Fruit fly (Drosophila melanogaster) whole organism, embryonic: ENCODE results near the gene Stim.

Experiments
- BtbVII ChIP-seq: fragments of 200-800 bp; sonication (Bioruptor generic); optimal IDR thresholded peaks from 3 replicates; lab custom pipeline; 2017; ENCODE audit warnings: missing biosample characterization, mild to moderate bottlenecking, missing genetic modification characterization
- CG10147 ChIP-seq: fragments of 200-800 bp; sonication (Bioruptor generic); optimal IDR thresholded peaks from 2 replicates; lab custom pipeline; 2019; ENCODE audit warnings: missing biosample characterization, mild to moderate bottlenecking, missing genetic modification characterization, moderate library complexity
- CG10267 ChIP-seq: fragments of 200-800 bp; sonication (Bioruptor generic); optimal IDR thresholded peaks from 2 replicates; lab custom pipeline; 2018; ENCODE audit warnings: missing biosample characterization, mild to moderate bottlenecking, missing genetic modification characterization, moderate library complexity
- CG1233 ChIP-seq: fragments of 200-800 bp; sonication (Bioruptor generic); optimal IDR thresholded peaks from 4 replicates; lab custom pipeline; 2018; ENCODE audit warnings: missing biosample characterization, mild to moderate bottlenecking, missing genetic modification characterization
- CG12659 ChIP-seq: fragments of 200-800 bp; sonication (Bioruptor generic); optimal IDR thresholded peaks from 3 replicates; lab custom pipeline; 2017; ENCODE audit warnings: mild to moderate bottlenecking, missing biosample characterization, missing genetic modification reagents, missing genetic modification characterization
- CG13894 ChIP-seq: fragments of 200-800 bp; sonication (Bioruptor generic); optimal IDR thresholded peaks from 3 replicates; lab custom pipeline; 2018; ENCODE audit warnings: missing biosample characterization, mild to moderate bottlenecking, missing genetic modification characterization, moderate library complexity
- CG14710 ChIP-seq: fragments of 200-800 bp; sonication (Bioruptor generic); optimal IDR thresholded peaks from 3 replicates; lab custom pipeline; 2019; ENCODE audit warnings: missing biosample characterization, mild to moderate bottlenecking, missing genetic modification characterization, moderate library complexity
- CG1647 ChIP-seq: fragments of 200-800 bp; sonication (Bioruptor generic); optimal IDR thresholded peaks from 3 replicates; lab custom pipeline; 2016; ENCODE audit warnings: missing biosample characterization, missing genetic modification characterization
- CG16813 ChIP-seq: fragments of 200-800 bp; sonication (Bioruptor generic); IDR thresholded peaks from 3 replicates; pipeline ENCODE4 v1.3.6; 2022; ENCODE audit warnings: missing biosample characterization, missing genetic modification characterization; ENCODE audit not compliant: partially characterized antibody
- CG17186 ChIP-seq: fragments of 200-800 bp; sonication (Bioruptor generic); optimal IDR thresholded peaks from 3 replicates; lab custom pipeline; 2017; ENCODE audit warnings: missing biosample characterization, missing genetic modification reagents, missing genetic modification characterization
- CG17802 ChIP-seq: fragments of 200-800 bp; sonication (Bioruptor generic); optimal IDR thresholded peaks from 2 replicates; lab custom pipeline; 2018; ENCODE audit warnings: missing biosample characterization, mild to moderate bottlenecking, missing genetic modification characterization, moderate library complexity
- CG18262 ChIP-seq: fragments of 200-800 bp; optimal IDR thresholded peaks from 3 replicates; lab custom pipeline; 2019; ENCODE audit warnings: missing biosample characterization, mild to moderate bottlenecking, missing genetic modification characterization, moderate library complexity
- CG2120 ChIP-seq: fragments of 200-800 bp; sonication (Bioruptor generic); optimal IDR thresholded peaks from 3 replicates; lab custom pipeline; 2016; ENCODE audit warnings: missing biosample characterization, missing genetic modification characterization
- CG2199 ChIP-seq: fragments of 200-800 bp; sonication (Bioruptor generic); IDR thresholded peaks from 3 replicates; pipeline ENCODE4 v1.3.6; 2022; ENCODE audit warnings: missing biosample characterization, missing genetic modification characterization
- CG3065 ChIP-seq: fragments of 200-800 bp; sonication (Bioruptor generic); optimal IDR thresholded peaks from 2 replicates; lab custom pipeline; 2016; ENCODE audit warnings: missing biosample characterization, missing genetic modification characterization
- CG3163 ChIP-seq: fragments of 200-800 bp; sonication (Bioruptor generic); optimal IDR thresholded peaks from 3 replicates; lab custom pipeline; 2016; ENCODE audit warnings: missing biosample characterization, missing genetic modification characterization
- CG33213 ChIP-seq: fragments of 200-800 bp; sonication (Bioruptor generic); optimal IDR thresholded peaks from 3 replicates; lab custom pipeline; 2016; ENCODE audit warnings: missing biosample characterization, missing genetic modification characterization
- CG4854 ChIP-seq: fragments of 200-800 bp; sonication (Bioruptor generic); optimal IDR thresholded peaks from 2 replicates; lab custom pipeline; 2016; ENCODE audit warnings: missing biosample characterization, missing genetic modification characterization, inconsistent platforms
- Dp ChIP-seq: fragments of 200-800 bp; sonication (Bioruptor generic); optimal IDR thresholded peaks from 2 replicates; lab custom pipeline; 2018; ENCODE audit warnings: missing biosample characterization, mild to moderate bottlenecking, missing genetic modification characterization, moderate library complexity
- HLH4C ChIP-seq: fragments of 200-800 bp; sonication (Bioruptor generic); IDR thresholded peaks from 3 replicates; pipeline ENCODE4 v1.3.6; 2022; ENCODE audit warnings: missing biosample characterization, missing genetic modification characterization; ENCODE audit not compliant: partially characterized antibody
- HLH54F ChIP-seq: fragments of 200-800 bp; sonication (Bioruptor generic); optimal IDR thresholded peaks from 3 replicates; lab custom pipeline; 2016; ENCODE audit warnings: missing biosample characterization, missing genetic modification characterization
- HmgD ChIP-seq: fragments of 200-800 bp; sonication (Bioruptor generic); optimal IDR thresholded peaks from 3 replicates; lab custom pipeline; 2016; ENCODE audit warnings: missing biosample characterization, missing genetic modification characterization
- MBD-R2 ChIP-seq: fragments of 200-800 bp; sonication (Bioruptor generic); IDR thresholded peaks from 2 replicates; pipeline ENCODE4 v1.3.6; 2022; ENCODE audit warnings: missing biosample characterization, missing genetic modification characterization
- Opbp ChIP-seq: fragments of 200-800 bp; sonication (Bioruptor generic); IDR thresholded peaks from 3 replicates; pipeline ENCODE4 v1.3.6; 2022; ENCODE audit warnings: missing biosample characterization, missing genetic modification characterization; ENCODE audit not compliant: partially characterized antibody
- Ptx1 ChIP-seq: fragments of 200-800 bp; sonication (Bioruptor generic); IDR thresholded peaks from 2 replicates; pipeline ENCODE4 v1.3.6; 2022; ENCODE audit warnings: missing biosample characterization, missing genetic modification characterization
- Tbp ChIP-seq: fragments of >200 bp; optimal IDR thresholded peaks from 2 replicates; lab custom pipeline; 2018; ENCODE audit warnings: missing biosample characterization, missing genetic modification characterization
- bbx ChIP-seq: fragments of 200-800 bp; sonication (Bioruptor generic); IDR thresholded peaks from 2 replicates; pipeline ENCODE4 v1.3.6; 2022; ENCODE audit warnings: missing biosample characterization, missing genetic modification characterization; ENCODE audit not compliant: partially characterized antibody
- ftz-f1 ChIP-seq: fragments of 200-800 bp; sonication (Bioruptor generic); optimal IDR thresholded peaks from 2 replicates; lab custom pipeline; 2016; ENCODE audit warnings: missing biosample characterization, missing genetic modification characterization
- hb ChIP-seq: fragments of 200-800 bp; sonication (Bioruptor generic); IDR thresholded peaks from 3 replicates; pipeline ENCODE4 v1.3.6; 2022; ENCODE audit warnings: missing biosample characterization, missing genetic modification characterization; ENCODE audit not compliant: partially characterized antibody
- inv ChIP-seq: fragments of 200-800 bp; sonication (Bioruptor generic); IDR thresholded peaks from 2 replicates; pipeline ENCODE4 v1.3.6; 2022; ENCODE audit warnings: missing biosample characterization, missing genetic modification characterization; ENCODE audit not compliant: partially characterized antibody
- jumu ChIP-seq: fragments of 200-800 bp; sonication (Bioruptor generic); optimal IDR thresholded peaks from 3 replicates; lab custom pipeline; 2016; ENCODE audit warnings: missing biosample characterization, missing genetic modification characterization
- pzg ChIP-seq: fragments of 200-800 bp; sonication (Bioruptor generic); optimal IDR thresholded peaks from 3 replicates; lab custom pipeline; 2018; ENCODE audit warnings: missing biosample characterization, mild to moderate bottlenecking, missing genetic modification characterization, moderate library complexity
- sc ChIP-seq, 3 experiments: fragments of >200 bp in 2 of 3; fragments of 200-800 bp in 1 of 3; sonication (Bioruptor generic) in 1 of 3; optimal IDR thresholded peaks; 2 replicates in 2 of 3; 3 replicates in 1 of 3; lab custom pipeline; 2017; ENCODE audit warnings: mild to moderate bottlenecking in 1 of 3, missing biosample characterization in 1 of 3, missing genetic modification characterization in 1 of 3, missing genetic modification reagents in 1 of 3
- sna ChIP-seq: fragments of 200-800 bp; sonication (Bioruptor generic); IDR thresholded peaks from 2 replicates; pipeline ENCODE4 v1.3.6; 2022; ENCODE audit warnings: missing biosample characterization, missing genetic modification characterization; ENCODE audit not compliant: partially characterized antibody
- sob ChIP-seq: fragments of 200-800 bp; sonication (Bioruptor generic); IDR thresholded peaks from 2 replicates; pipeline ENCODE4 v1.3.6; 2022; ENCODE audit warnings: missing biosample characterization, missing genetic modification characterization
- ssp ChIP-seq: fragments of 200-800 bp; sonication (Bioruptor generic); IDR thresholded peaks from 2 replicates; pipeline ENCODE4 v1.3.6; 2022; ENCODE audit warnings: missing biosample characterization, missing genetic modification characterization
- wek ChIP-seq: fragments of 200-800 bp; sonication (Bioruptor generic); optimal IDR thresholded peaks from 3 replicates; lab custom pipeline; 2018; ENCODE audit warnings: missing biosample characterization, mild to moderate bottlenecking, missing genetic modification characterization, moderate library complexity
- zf30C ChIP-seq: fragments of 200-800 bp; sonication (Bioruptor generic); optimal IDR thresholded peaks from 3 replicates; lab custom pipeline; 2018; ENCODE audit warnings: missing biosample characterization, mild to moderate bottlenecking, missing genetic modification characterization
- zfh2 ChIP-seq: fragments of 200-800 bp; sonication (Bioruptor generic); optimal IDR thresholded peaks from 2 replicates; lab custom pipeline; 2016; ENCODE audit warnings: missing biosample characterization, missing genetic modification characterization

Stim gene

DNA sequence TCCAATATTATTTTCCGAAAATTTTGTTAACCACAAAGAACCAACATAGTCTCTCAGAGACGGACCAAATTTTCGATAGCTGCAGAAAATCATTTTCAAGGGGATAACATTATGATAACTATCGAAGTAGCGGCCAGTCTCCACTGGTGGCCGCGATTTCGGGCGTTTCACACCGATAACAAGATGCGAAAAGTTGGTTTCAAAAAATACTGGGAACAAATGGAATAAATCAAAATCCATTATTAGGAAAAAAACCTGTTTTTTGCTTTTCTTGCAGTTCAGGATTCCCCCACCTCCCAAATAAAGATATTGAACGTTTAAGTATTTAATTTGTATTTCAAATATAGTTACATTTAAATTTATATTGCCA lies 53.0 kb downstream of the Stim start, which contains the start of gene tay (continued):
- peak; percentile 34; the same call in 1 of the 2 replicates for TF ChIP-seq sna
- peak; percentile 81 for TF ChIP-seq bbx (GFP tag; lab: Robert Waterston, UW)
- TF ChIP-seq CG12659 (GFP tag; lab: Kevin White, UChicago) = peak; percentile 74
- no peak for TF ChIP-seq Tbp (GFP tag; lab: Kevin White, UChicago)
- TF ChIP-seq CG18262 (tag; lab: Kevin White, UChicago) = no peak
- TF ChIP-seq hb = peak; percentile 42; the same call in 1 of the 3 replicates
- peak; percentile 55; the same call in 2 of the 3 replicates for TF ChIP-seq CG2199 (GFP tag; lab: Robert Waterston, UW)
- peak; percentile 38 for TF ChIP-seq zf30C (GFP tag; lab: Kevin White, UChicago)
- peak; percentile 20 for TF ChIP-seq CG17186 (GFP tag; lab: Kevin White, UChicago)
- peak; percentile 58 for TF ChIP-seq CG13894 (tag; lab: Kevin White, UChicago)
- TF ChIP-seq CG16813 (GFP tag; lab: Robert Waterston, UW) = peak; percentile 80
- TF ChIP-seq pzg (GFP tag; lab: Kevin White, UChicago) = peak; percentile 84
- TF ChIP-seq Opbp (GFP tag; lab: Robert Waterston, UW) = peak; percentile 79
- TF ChIP-seq CG10147 (GFP tag; lab: Kevin White, UChicago) = no peak
- peak; percentile 74 for TF ChIP-seq HLH4C
- TF ChIP-seq ftz-f1 (GFP tag; lab: Kevin White, UChicago) = peak; percentile 56
- peak; percentile 19 for TF ChIP-seq CG10267 (tag; lab: Kevin White, UChicago)
- 0 out of 2 replicates have a peak, but pooled peaks have one; percentile 8 for TF ChIP-seq MBD-R2
- TF ChIP-seq Dp (GFP tag; lab: Kevin White, UChicago) = peak; percentile 6
- no peak for TF ChIP-seq sc (optimal IDR thresholded peaks at IDR 0.05; lab: Kevin White, UChicago)
- no peak for TF ChIP-seq sc (GFP tag; optimal IDR thresholded peaks at IDR 0.05; lab: Kevin White, UChicago)
- TF ChIP-seq wek (GFP tag; lab: Kevin White, UChicago) = no peak
- no peak for TF ChIP-seq CG3163 (GFP tag; lab: Kevin White, UChicago)
- peak; percentile 9 for TF ChIP-seq CG2120
- no peak for TF ChIP-seq CG1233 (GFP tag; lab: Kevin White, UChicago)
- peak; percentile 95 for TF ChIP-seq ssp (GFP tag; lab: Robert Waterston, UW)
- no peak for TF ChIP-seq CG3065 (GFP tag; lab: Kevin White, UChicago)
- no peak for TF ChIP-seq CG1647 (GFP tag; lab: Kevin White, UChicago)
- TF ChIP-seq CG33213 (GFP tag; lab: Kevin White, UChicago) = peak; percentile 28
- TF ChIP-seq CG14710 (tag; lab: Kevin White, UChicago) = peak; percentile 21
- no peak for TF ChIP-seq Ptx1 (GFP tag; lab: Robert Waterston, UW)
- TF ChIP-seq inv (GFP tag; lab: Robert Waterston, UW) = peak; percentile 57; the same call in 1 of the 2 replicates
- TF ChIP-seq HLH54F (GFP tag; lab: Kevin White, UChicago) = no peak
- TF ChIP-seq CG4854 (GFP tag; lab: Kevin White, UChicago) = no peak
- TF ChIP-seq jumu (GFP tag; lab: Kevin White, UChicago) = peak; percentile 14
- TF ChIP-seq BtbVII (GFP tag; lab: Kevin White, UChicago) = no peak
- peak; percentile 79 for TF ChIP-seq CG17802
- TF ChIP-seq sob (GFP tag; lab: Robert Waterston, UW) = 0 out of 2 replicates have a peak, but pooled peaks have one; percentile 32
- TF ChIP-seq zfh2 (GFP tag; lab: Kevin White, UChicago) = peak; percentile 35
- TF ChIP-seq HmgD = peak; percentile 10
